Worm (Caenorhabditis elegans): Measurements from ENCODE around the gene F43G6.10.

DNA sequence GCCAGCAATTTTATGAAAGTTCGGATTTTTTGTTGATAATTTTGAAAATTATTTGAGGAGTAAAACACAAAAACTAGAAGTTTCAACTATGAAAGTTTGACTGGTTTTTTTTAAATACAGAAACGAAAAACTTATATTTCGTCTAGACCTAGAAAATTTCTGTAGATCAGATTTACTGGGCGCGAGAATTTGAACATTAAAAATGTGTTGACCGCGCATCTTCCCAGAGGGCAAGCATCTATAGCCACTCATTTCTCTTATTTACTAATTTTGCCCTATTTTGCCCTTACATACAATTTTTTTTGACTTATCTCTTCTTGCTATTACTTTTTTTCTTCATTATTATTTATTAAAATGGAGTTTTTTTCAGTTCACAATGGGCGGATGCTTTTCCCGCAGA lies at the start of gene F43G6.10:
- TF ChIP-seq W03F9.2 (tag; optimal IDR thresholded peaks at IDR 0.05) (no peak), him-1 (tag; optimal IDR thresholded peaks at IDR 0.05) (no peak)
